Fruit fly (Drosophila melanogaster) whole organism, embryonic: ENCODE measurements around the gene CG34148.

Source experiments
- Abd-B ChIP-seq: fragments of 200-800 bp; sonication (Bioruptor generic); optimal IDR thresholded peaks from 2 replicates; lab custom pipeline; 2018; ENCODE audit warnings: missing biosample characterization, mild to moderate bottlenecking, missing genetic modification characterization, moderate library complexity
- Awh ChIP-seq: fragments of 200-800 bp; sonication (Bioruptor generic); IDR thresholded peaks from 2 replicates; pipeline ENCODE4, ENCODE4 v1.3.6; 2022; ENCODE audit warnings: missing biosample characterization, missing genetic modification characterization
- Bgb ChIP-seq: fragments of 200-800 bp; sonication (Bioruptor generic); IDR thresholded peaks from 2 replicates; pipeline ENCODE4 v1.3.6; 2022; ENCODE audit warnings: missing biosample characterization, missing genetic modification characterization; ENCODE audit not compliant: partially characterized antibody
- CG11093 ChIP-seq: fragments of 200-800 bp; sonication (Bioruptor generic); IDR thresholded peaks from 3 replicates; pipeline ENCODE4 v1.3.6; 2022; ENCODE audit warnings: missing biosample characterization, missing genetic modification characterization
- CG11723 ChIP-seq: fragments of 200-800 bp; sonication (Bioruptor generic); optimal IDR thresholded peaks from 2 replicates; lab custom pipeline; 2017; ENCODE audit warnings: missing biosample characterization, mild to moderate bottlenecking, missing genetic modification characterization
- CG12769 ChIP-seq: fragments of 200-800 bp; sonication (Bioruptor generic); optimal IDR thresholded peaks from 2 replicates; lab custom pipeline; 2019; ENCODE audit warnings: missing biosample characterization, mild to moderate bottlenecking, missing genetic modification characterization, moderate library complexity
- CG15073 ChIP-seq: fragments of 200-800 bp; sonication (Bioruptor generic); optimal IDR thresholded peaks from 2 replicates; lab custom pipeline; 2016; ENCODE audit warnings: missing biosample characterization, missing genetic modification characterization
- CG15601 ChIP-seq: fragments of 200-800 bp; sonication (Bioruptor generic); optimal IDR thresholded peaks from 3 replicates; lab custom pipeline; 2019; ENCODE audit warnings: missing biosample characterization, mild to moderate bottlenecking, missing genetic modification characterization, moderate library complexity
- CG17361 ChIP-seq: fragments of 200-800 bp; sonication (Bioruptor generic); IDR thresholded peaks from 3 replicates; pipeline ENCODE4 v1.3.6; 2022; ENCODE audit warnings: missing biosample characterization, missing genetic modification characterization
- CG17385 ChIP-seq: fragments of 200-800 bp; sonication (Bioruptor generic); optimal IDR thresholded peaks from 3 replicates; lab custom pipeline; 2018; ENCODE audit warnings: missing biosample characterization, mild to moderate bottlenecking, missing genetic modification characterization
- CG17612 ChIP-seq: fragments of 200-800 bp; sonication (Bioruptor generic); IDR thresholded peaks from 2 replicates; pipeline ENCODE4 v1.3.6; 2022; ENCODE audit warnings: missing biosample characterization, missing genetic modification characterization
- CG18262 ChIP-seq: fragments of 200-800 bp; optimal IDR thresholded peaks from 3 replicates; lab custom pipeline; 2019; ENCODE audit warnings: missing biosample characterization, mild to moderate bottlenecking, missing genetic modification characterization, moderate library complexity
- CG2712 ChIP-seq: fragments of 200-800 bp; optimal IDR thresholded peaks from 3 replicates; lab custom pipeline; 2019; ENCODE audit warnings: missing biosample characterization, mild to moderate bottlenecking, missing genetic modification characterization, moderate library complexity
- CG2875 ChIP-seq: fragments of 200-800 bp; sonication (Bioruptor generic); optimal IDR thresholded peaks from 2 replicates; lab custom pipeline; 2017; ENCODE audit warnings: missing biosample characterization, mild to moderate bottlenecking, missing genetic modification characterization, missing genetic modification reagents
- CG32772 ChIP-seq: fragments of 200-800 bp; sonication (Bioruptor generic); IDR thresholded peaks from 2 replicates; pipeline ENCODE4 v1.3.6; 2022; ENCODE audit warnings: missing biosample characterization, missing genetic modification characterization
- CG3281 ChIP-seq: fragments of 200-800 bp; sonication (Bioruptor generic); optimal IDR thresholded peaks from 3 replicates; lab custom pipeline; 2017; ENCODE audit warnings: missing biosample characterization, mild to moderate bottlenecking, missing genetic modification characterization
- CG33213 ChIP-seq: fragments of 200-800 bp; sonication (Bioruptor generic); optimal IDR thresholded peaks from 3 replicates; lab custom pipeline; 2016; ENCODE audit warnings: missing biosample characterization, missing genetic modification characterization
- CG33557 ChIP-seq: fragments of 200-800 bp; sonication (Bioruptor generic); optimal IDR thresholded peaks from 2 replicates; lab custom pipeline; 2019; ENCODE audit warnings: missing biosample characterization, mild to moderate bottlenecking, missing genetic modification characterization, moderate library complexity
- CG3407 ChIP-seq: fragments of 200-800 bp; sonication (Bioruptor generic); optimal IDR thresholded peaks from 2 replicates; lab custom pipeline; 2018; ENCODE audit warnings: missing biosample characterization, mild to moderate bottlenecking, missing genetic modification characterization
- CG3838 ChIP-seq: fragments of 200-800 bp; sonication (Bioruptor generic); optimal IDR thresholded peaks from 3 replicates; lab custom pipeline; 2016; ENCODE audit warnings: missing biosample characterization, missing genetic modification characterization
- CG4360 ChIP-seq: fragments of 200-800 bp; sonication (Bioruptor generic); IDR thresholded peaks from 2 replicates; pipeline ENCODE4 v1.3.6; 2022; ENCODE audit warnings: missing biosample characterization, missing genetic modification characterization
- CG8924 ChIP-seq: fragments of 200-800 bp; optimal IDR thresholded peaks from 3 replicates; lab custom pipeline; 2019; ENCODE audit warnings: missing biosample characterization, mild to moderate bottlenecking, missing genetic modification characterization, moderate library complexity
- CG9817 ChIP-seq: fragments of 200-800 bp; sonication (Bioruptor generic); optimal IDR thresholded peaks from 2 replicates; lab custom pipeline; 2018; ENCODE audit warnings: missing biosample characterization, mild to moderate bottlenecking, missing genetic modification characterization, moderate library complexity
- Deaf1 ChIP-seq: fragments of 200-800 bp; optimal IDR thresholded peaks from 3 replicates; lab custom pipeline; 2019; ENCODE audit warnings: missing biosample characterization, mild to moderate bottlenecking, missing genetic modification characterization, moderate library complexity
- GATAe ChIP-seq: fragments of 200-800 bp; sonication (Bioruptor generic); conservative IDR thresholded peaks from 2 replicates; pipeline ENCODE4 v1.3.6; 2022; ENCODE audit warnings: missing biosample characterization, missing genetic modification characterization
- MTF-1 ChIP-seq: fragments of 200-800 bp; sonication (Bioruptor generic); optimal IDR thresholded peaks from 2 replicates; lab custom pipeline; 2018; ENCODE audit warnings: missing biosample characterization, mild to moderate bottlenecking, missing genetic modification characterization, borderline replicate concordance
- NfI ChIP-seq: fragments of 200-800 bp; sonication (Bioruptor generic); optimal IDR thresholded peaks from 3 replicates; lab custom pipeline; 2018; ENCODE audit warnings: missing biosample characterization, mild to moderate bottlenecking, missing genetic modification characterization, moderate library complexity
- Pdp1 ChIP-seq, 2 experiments: fragments of 200-800 bp; sonication (Bioruptor generic); optimal IDR thresholded peaks; 3 replicates each; lab custom pipeline; 2016; ENCODE audit warnings: missing biosample characterization in 2 of 2, missing genetic modification characterization in 2 of 2, mild to moderate bottlenecking in 1 of 2, moderate library complexity in 1 of 2
- Usf ChIP-seq: fragments of 200-800 bp; sonication (Bioruptor generic); optimal IDR thresholded peaks from 2 replicates; lab custom pipeline; 2017; ENCODE audit warnings: missing genotype, missing biosample characterization, missing genetic modification characterization
- ac ChIP-seq: fragments of 200-800 bp; sonication (Bioruptor generic); optimal IDR thresholded peaks from 3 replicates; lab custom pipeline; 2017; ENCODE audit warnings: missing biosample characterization, mild to moderate bottlenecking, missing genetic modification characterization
- bowl ChIP-seq: fragments of 200-800 bp; sonication (Bioruptor generic); IDR thresholded peaks from 2 replicates; pipeline ENCODE4 v1.3.6; 2022; ENCODE audit warnings: missing biosample characterization, missing genetic modification characterization
- br ChIP-seq: fragments of >200 bp; optimal IDR thresholded peaks from 2 replicates; lab custom pipeline; 2017
- crc ChIP-seq: fragments of 200-800 bp; sonication (Bioruptor generic); optimal IDR thresholded peaks from 2 replicates; lab custom pipeline; 2016; ENCODE audit warnings: missing biosample characterization, missing genetic modification characterization
- crp ChIP-seq, 2 experiments: fragments of 200-800 bp; sonication (Bioruptor generic); optimal IDR thresholded peaks; 2 replicates in 1 of 2; 3 replicates in 1 of 2; lab custom pipeline; 2017; ENCODE audit warnings: missing biosample characterization in 2 of 2, missing genetic modification characterization in 2 of 2, mild to moderate bottlenecking in 1 of 2, moderate library complexity in 1 of 2
- dm ChIP-seq: fragments of 200-800 bp; sonication (Bioruptor generic); optimal IDR thresholded peaks from 3 replicates; lab custom pipeline; 2016; ENCODE audit warnings: missing biosample characterization, missing genetic modification characterization
- dmrt11E ChIP-seq: fragments of 200-800 bp; sonication (Bioruptor generic); optimal IDR thresholded peaks from 3 replicates; lab custom pipeline; 2018; ENCODE audit warnings: missing biosample characterization, mild to moderate bottlenecking, missing genetic modification characterization, moderate library complexity
- emc ChIP-seq: fragments of 200-800 bp; sonication (Bioruptor generic); optimal IDR thresholded peaks from 2 replicates; lab custom pipeline; 2016; ENCODE audit warnings: missing biosample characterization, missing genetic modification characterization
- ewg ChIP-seq: fragments of 200-800 bp; sonication (Bioruptor generic); optimal IDR thresholded peaks from 3 replicates; lab custom pipeline; 2017; ENCODE audit warnings: mild to moderate bottlenecking, missing biosample characterization, missing genetic modification reagents, missing genetic modification characterization
- hb ChIP-seq: fragments of 200-800 bp; sonication (Bioruptor generic); IDR thresholded peaks from 3 replicates; pipeline ENCODE4 v1.3.6; 2022; ENCODE audit warnings: missing biosample characterization, missing genetic modification characterization; ENCODE audit not compliant: partially characterized antibody
- insv ChIP-seq, 2 experiments: fragments of 200-800 bp; sonication (Bioruptor generic); optimal IDR thresholded peaks; 3 replicates each; lab custom pipeline; 2016 to 2018; ENCODE audit warnings: missing biosample characterization in 2 of 2, missing genetic modification characterization in 2 of 2
- mirr ChIP-seq: fragments of 200-800 bp; sonication (Bioruptor generic); optimal IDR thresholded peaks from 3 replicates; lab custom pipeline; 2018; ENCODE audit warnings: missing biosample characterization, mild to moderate bottlenecking, missing genetic modification characterization
- nom ChIP-seq: fragments of 200-800 bp; sonication (Bioruptor generic); optimal IDR thresholded peaks from 2 replicates; lab custom pipeline; 2017; ENCODE audit warnings: missing biosample characterization, missing genetic modification characterization, mild to moderate bottlenecking, moderate library complexity, missing genetic modification reagents
- salm ChIP-seq: fragments of 200-800 bp; sonication (Bioruptor generic); optimal IDR thresholded peaks from 2 replicates; lab custom pipeline; 2018; ENCODE audit warnings: missing biosample characterization, mild to moderate bottlenecking, missing genetic modification characterization
- sens ChIP-seq: fragments of 200-800 bp; sonication (Bioruptor generic); peaks from one replicate; lab custom pipeline; 2016; ENCODE audit warnings: missing biosample characterization, missing genetic modification characterization
- slbo ChIP-seq: fragments of 200-800 bp; sonication (Bioruptor generic); IDR thresholded peaks from 2 replicates; pipeline ENCODE4 v1.3.6; 2022; ENCODE audit warnings: missing biosample characterization, missing genetic modification characterization
- sr ChIP-seq: fragments of 200-800 bp; sonication (Bioruptor generic); IDR thresholded peaks from 3 replicates; pipeline ENCODE4 v1.3.6; 2022; ENCODE audit warnings: missing biosample characterization, missing genetic modification characterization
- tll ChIP-seq, 2 experiments: fragments of 200-800 bp in 1 of 2; fragments of >200 bp in 1 of 2; sonication (Bioruptor generic) in 1 of 2; optimal IDR thresholded peaks; 2 replicates each; lab custom pipeline; 2017 to 2019; ENCODE audit warnings: missing biosample characterization in 2 of 2, missing genetic modification characterization in 2 of 2, mild to moderate bottlenecking in 1 of 2, moderate library complexity in 1 of 2
- tx ChIP-seq: fragments of 200-800 bp; sonication (Bioruptor generic); optimal IDR thresholded peaks from 2 replicates; lab custom pipeline; 2016; ENCODE audit warnings: missing biosample characterization, missing genetic modification characterization

Gene CG34148

dm6 chr3R:21870158-21870971 is 8.1 kb downstream of the CG34148 start, which contains the start of gene CG31431 (continued):
- TF ChIP-seq CG17612 (GFP tag; lab: Robert Waterston, UW): peak; percentile 93
- peak; percentile 90 for TF ChIP-seq ewg
- TF ChIP-seq CG11093 (GFP tag; lab: Robert Waterston, UW): peak; percentile 94
- TF ChIP-seq CG17385 (GFP tag; lab: Kevin White, UChicago): peak; percentile 96
- peak in 1 of 2 experiments; percentile 64 for TF ChIP-seq crp (GFP tag; optimal IDR thresholded peaks at IDR 0.05; lab: Kevin White, UChicago)
- TF ChIP-seq CG3281 (GFP tag; lab: Kevin White, UChicago): peak; percentile 98
- peak; percentile 88 for TF ChIP-seq Deaf1
- peak; percentile 90 for TF ChIP-seq CG3407
- peak; percentile 98 for TF ChIP-seq Pdp1 (GFP tag; optimal IDR thresholded peaks at IDR 0.05; lab: Kevin White, UChicago)
- peak; percentile 90 for TF ChIP-seq CG15601
- TF ChIP-seq Bgb: no peak
- TF ChIP-seq nom (GFP tag; lab: Kevin White, UChicago): peak; percentile 73
- peak; percentile 99 for TF ChIP-seq sens (GFP tag; lab: Kevin White, UChicago)
- peak; percentile 98 for TF ChIP-seq mirr (GFP tag; lab: Kevin White, UChicago)
- peak; percentile 96 for TF ChIP-seq NfI (GFP tag; lab: Kevin White, UChicago)
- TF ChIP-seq CG8924 (tag; lab: Kevin White, UChicago): peak; percentile 98
- TF ChIP-seq Usf: peak; percentile 93
- peak; percentile 97 for TF ChIP-seq CG32772 (GFP tag; lab: Robert Waterston, UW)
- TF ChIP-seq Abd-B (GFP tag; lab: Kevin White, UChicago): peak; percentile 93
- peak; percentile 91 for TF ChIP-seq dm (GFP tag; lab: Kevin White, UChicago)
- TF ChIP-seq CG9817 (tag; lab: Kevin White, UChicago): peak; percentile 97
- peak in 1 of 2 experiments; percentile 72 for TF ChIP-seq tll (GFP tag; optimal IDR thresholded peaks at IDR 0.05; lab: Kevin White, UChicago)
- TF ChIP-seq dmrt11E (tag; lab: Kevin White, UChicago): peak; percentile 94
- TF ChIP-seq CG2875 (GFP tag; lab: Kevin White, UChicago): peak; percentile 92
- TF ChIP-seq CG33213 (GFP tag; lab: Kevin White, UChicago): peak; percentile 97
- no peak for TF ChIP-seq br (lab: Kevin White, UChicago)
- TF ChIP-seq CG12769: peak; percentile 99
- peak; percentile 95 for TF ChIP-seq Awh (GFP tag; lab: Robert Waterston, UW)
- TF ChIP-seq CG15073 (GFP tag; lab: Kevin White, UChicago): peak; percentile 78
- TF ChIP-seq insv (GFP tag; optimal IDR thresholded peaks at IDR 0.05; lab: Kevin White, UChicago): peak; percentile 19 to 70
- peak; percentile 92 for TF ChIP-seq CG33557 (GFP tag; lab: Kevin White, UChicago)
- TF ChIP-seq crc (GFP tag; lab: Kevin White, UChicago): peak; percentile 97
- peak; percentile 97 for TF ChIP-seq emc (GFP tag; lab: Kevin White, UChicago)
- TF ChIP-seq GATAe (GFP tag; lab: Robert Waterston, UW): peak; percentile 94
- TF ChIP-seq tx (GFP tag; lab: Kevin White, UChicago): peak; percentile 95
- peak; percentile 97 for TF ChIP-seq CG17361 (GFP tag; lab: Robert Waterston, UW)
- peak; percentile 97 for TF ChIP-seq CG2712 (tag; lab: Kevin White, UChicago)
- TF ChIP-seq MTF-1: peak; percentile 93
- TF ChIP-seq hb (GFP tag; lab: Robert Waterston, UW): no peak
- TF ChIP-seq bowl (GFP tag; lab: Robert Waterston, UW): peak; percentile 92
- peak; percentile 99 for TF ChIP-seq slbo (GFP tag; lab: Robert Waterston, UW)
- peak; percentile 90 for TF ChIP-seq CG3838 (GFP tag; lab: Kevin White, UChicago)
- peak; percentile 88 for TF ChIP-seq ac
- peak; percentile 88 for TF ChIP-seq CG11723 (GFP tag; lab: Kevin White, UChicago)
- peak; percentile 92 for TF ChIP-seq salm (tag; lab: Kevin White, UChicago)
- TF ChIP-seq sr: peak; percentile 88
- peak; percentile 96 for TF ChIP-seq CG18262 (tag; lab: Kevin White, UChicago)
- TF ChIP-seq CG4360: peak; percentile 81
